Fruit fly (Drosophila melanogaster): ENCODE results near the gene CG14811.

The CG14811 gene

DNA sequence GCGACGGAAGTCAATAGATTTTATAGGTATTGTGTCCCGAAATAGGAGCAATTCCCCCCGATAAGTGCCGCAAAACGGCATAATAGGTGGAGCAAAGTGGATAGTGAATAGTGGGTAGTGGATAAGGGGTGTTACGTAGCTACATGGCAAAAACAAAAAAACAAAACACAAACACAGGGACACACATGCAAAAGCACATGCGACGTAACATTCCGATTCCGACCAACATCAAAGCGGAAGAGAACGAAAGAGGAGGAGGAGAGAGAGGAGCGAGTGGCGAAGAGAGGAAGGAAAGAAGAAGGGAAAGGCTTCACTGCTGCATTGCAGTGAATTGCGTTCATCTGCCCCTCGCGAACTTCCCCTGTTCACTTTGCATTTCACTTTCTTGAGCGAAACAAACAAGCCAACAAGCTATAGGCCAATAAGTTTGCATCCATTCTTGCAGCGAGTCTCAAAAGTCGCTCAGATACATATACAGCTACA, 47.8 kb downstream of the CG14811 start:
- TF ChIP-seq EcR (GFP tag; optimal IDR thresholded peaks at IDR 0.05) = no peak
- TF ChIP-seq CG14655 (GFP tag; optimal IDR thresholded peaks at IDR 0.05) = no peak
- TF ChIP-seq CG13204 (GFP tag; optimal IDR thresholded peaks at IDR 0.05) = no peak
- no peak for TF ChIP-seq Snoo (tag; optimal IDR thresholded peaks at IDR 0.05)
- no peak for TF ChIP-seq Pif1A (GFP tag; optimal IDR thresholded peaks at IDR 0.05)
- TF ChIP-seq Pif1B (GFP tag; optimal IDR thresholded peaks at IDR 0.05) = no peak
- TF ChIP-seq gl (tag; optimal IDR thresholded peaks at IDR 0.05) = no peak
- TF ChIP-seq CG4496 (GFP tag; IDR thresholded peaks at IDR 0.05) = no peak
- TF ChIP-seq CG34367 (tag; optimal IDR thresholded peaks at IDR 0.05) = no peak
- TF ChIP-seq fd96Ca (GFP tag; IDR thresholded peaks at IDR 0.05) = no peak

DNA sequence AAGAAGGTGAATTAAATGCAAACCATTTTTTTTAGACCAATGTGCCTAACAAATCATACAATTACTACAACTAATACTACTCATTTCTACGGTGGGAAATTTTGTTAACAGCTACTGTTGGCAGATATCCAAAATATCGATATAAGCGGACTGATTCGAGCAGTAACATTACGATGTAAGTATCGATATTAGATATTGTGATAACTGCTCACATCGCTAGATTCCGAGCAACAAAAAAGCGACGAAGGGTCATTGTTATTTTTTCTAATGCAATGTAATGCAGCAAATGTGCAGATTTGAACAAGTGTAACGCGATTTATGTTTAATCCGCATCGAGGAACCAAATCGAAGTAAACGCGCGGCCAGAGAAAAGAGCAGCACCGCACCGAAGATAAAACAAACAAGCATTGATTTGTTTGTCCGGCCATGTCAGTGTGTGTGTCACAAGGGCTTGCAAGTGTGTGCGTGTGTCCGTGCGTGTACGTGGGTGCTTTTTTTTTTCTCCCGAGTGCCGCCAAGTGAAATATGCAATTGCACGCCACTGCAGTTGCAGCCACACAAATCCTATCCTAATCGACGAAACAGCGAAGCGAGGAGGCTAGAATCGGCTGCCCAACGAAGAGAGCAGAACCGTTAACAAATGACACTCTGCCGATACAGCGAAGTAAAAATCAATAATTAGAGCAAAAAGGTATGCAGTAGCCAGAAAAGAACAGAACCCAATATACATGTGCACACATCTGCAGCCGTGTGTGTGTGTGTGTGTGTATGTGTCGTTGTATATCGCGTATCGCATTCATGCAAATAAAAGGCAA, 48.4 kb downstream of the CG14811 start, which contains the start of the genes prage and Adar:
Gene prage, plus strand, starts transcription at position 188 of the 815 bp plus-strand sequence.
Gene Adar, plus strand, starts transcription at position 194 of the 815 bp plus-strand sequence.
- TF ChIP-seq Ets98B (GFP tag; IDR thresholded peaks at IDR 0.05) (peak; percentile 6; the same call in 1 of the 2 replicates), CG17806 (tag; optimal IDR thresholded peaks at IDR 0.05) (no peak), EcR (GFP tag; optimal IDR thresholded peaks at IDR 0.05) (peak; percentile 34)

DNA sequence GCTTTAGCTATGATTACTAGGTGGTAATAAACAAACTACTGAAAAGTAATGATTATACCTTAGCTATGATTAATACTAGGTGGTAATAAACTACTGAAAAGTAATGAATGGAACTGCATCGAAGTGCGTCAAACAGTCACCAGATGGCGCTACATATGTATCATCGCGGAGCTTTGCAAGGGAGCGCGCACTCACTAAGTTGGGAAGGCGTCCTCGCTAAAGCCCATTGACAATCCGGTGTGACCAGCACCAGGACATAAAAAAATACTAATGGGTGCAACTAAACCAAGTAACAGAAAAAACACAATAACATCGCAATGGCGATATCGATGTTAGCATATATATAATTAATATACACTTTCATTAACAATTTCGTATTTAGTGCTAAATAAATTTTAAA, 49.6 kb downstream of the CG14811 start:
- TF ChIP-seq CG32121 (GFP tag; IDR thresholded peaks at IDR 0.05) (no peak), gl (tag; optimal IDR thresholded peaks at IDR 0.05) (no peak), CG4496 (GFP tag; IDR thresholded peaks at IDR 0.05) (peak; percentile 46; the same call in 1 of the 3 replicates), Ets98B (GFP tag; IDR thresholded peaks at IDR 0.05) (no peak), Pif1A (GFP tag; optimal IDR thresholded peaks at IDR 0.05) (no peak), rn (GFP tag; IDR thresholded peaks at IDR 0.05) (no peak), CG15710 (tag; optimal IDR thresholded peaks at IDR 0.05) (no peak), CG34367 (tag; optimal IDR thresholded peaks at IDR 0.05) (no peak), CG8159 (tag; optimal IDR thresholded peaks at IDR 0.05) (no peak), fd96Ca (GFP tag; IDR thresholded peaks at IDR 0.05) (no peak), CG10348 (GFP tag; IDR thresholded peaks at IDR 0.05) (no peak), CG14655 (GFP tag; optimal IDR thresholded peaks at IDR 0.05) (no peak), Snoo (tag; optimal IDR thresholded peaks at IDR 0.05) (no peak), CG12605 (GFP tag; IDR thresholded peaks at IDR 0.05) (no peak), CG13204 (GFP tag; optimal IDR thresholded peaks at IDR 0.05) (no peak), D1 (tag; optimal IDR thresholded peaks at IDR 0.05) (no peak), CG9948 (tag; optimal IDR thresholded peaks at IDR 0.05) (no peak), EcR (GFP tag; optimal IDR thresholded peaks at IDR 0.05) (peak; percentile 45)

Data from whole organism, pupa.